Worm (Caenorhabditis elegans) whole organism, late embryonic: ENCODE results near the gene cest-7.

ENCODE experiments used
- T23F11.4 ChIP-seq: fragments of 200-800 bp; sonication (Bioruptor generic); optimal IDR thresholded peaks from 2 replicates; lab custom pipeline; 2018; ENCODE audit warnings: mild to moderate bottlenecking, missing genetic modification characterization, missing compliant biosample characterization
- Y22D7AL.16 ChIP-seq: sonication (generic microtip); optimal IDR thresholded peaks from 2 replicates; lab custom pipeline; 2016; ENCODE audit warnings: missing genetic modification characterization, missing compliant biosample characterization
- ahr-1 ChIP-seq: sonication (generic microtip); optimal IDR thresholded peaks from 2 replicates; lab custom pipeline; 2016; ENCODE audit warnings: missing genetic modification characterization, missing compliant biosample characterization
- ceh-14 ChIP-seq: sonication (generic microtip); optimal IDR thresholded peaks from 2 replicates; lab custom pipeline; 2016; ENCODE audit warnings: missing genotype, missing genetic modification characterization, missing compliant biosample characterization
- ceh-19 ChIP-seq: fragments of 200-800 bp; sonication (Bioruptor generic); optimal IDR thresholded peaks from 2 replicates; lab custom pipeline; 2018; ENCODE audit warnings: mild to moderate bottlenecking, missing genetic modification characterization, missing compliant biosample characterization
- ceh-22 ChIP-seq: sonication (generic microtip); optimal IDR thresholded peaks from 2 replicates; lab custom pipeline; 2017; ENCODE audit warnings: missing biosample characterization, missing genetic modification characterization
- ceh-24 ChIP-seq: sonication (generic microtip); optimal IDR thresholded peaks from 2 replicates; lab custom pipeline; 2016; ENCODE audit warnings: mild to moderate bottlenecking, missing genetic modification characterization, missing compliant biosample characterization
- ceh-31 ChIP-seq: sonication (generic microtip); optimal IDR thresholded peaks from 2 replicates; lab custom pipeline; 2016; ENCODE audit warnings: missing genetic modification characterization, missing compliant biosample characterization
- ceh-34 ChIP-seq: sonication (generic microtip); optimal IDR thresholded peaks from 2 replicates; lab custom pipeline; 2016; ENCODE audit warnings: mild to moderate bottlenecking, missing genetic modification characterization, missing compliant biosample characterization
- ceh-45 ChIP-seq: fragments of 200-800 bp; sonication (Bioruptor generic); IDR thresholded peaks from 2 replicates; pipeline ENCODE4 v1.3.6; 2022; ENCODE audit warnings: missing genetic modification reagents, missing genetic modification characterization, missing compliant biosample characterization
- ceh-48 ChIP-seq: sonication (generic microtip); optimal IDR thresholded peaks from 2 replicates; lab custom pipeline; 2016; ENCODE audit warnings: missing genetic modification characterization, inconsistent platforms, missing compliant biosample characterization
- ceh-9 ChIP-seq: sonication (generic microtip); optimal IDR thresholded peaks from 2 replicates; lab custom pipeline; 2016; ENCODE audit warnings: mild to moderate bottlenecking, missing genetic modification characterization, inconsistent platforms, missing compliant biosample characterization
- dmd-4 ChIP-seq: sonication (generic microtip); optimal IDR thresholded peaks from 2 replicates; lab custom pipeline; 2016; ENCODE audit warnings: borderline replicate concordance, missing genetic modification characterization, missing compliant biosample characterization
- dve-1 ChIP-seq: sonication (generic microtip); optimal IDR thresholded peaks from 2 replicates; lab custom pipeline; 2017; ENCODE audit warnings: antibody characterized with exemption, mild to moderate bottlenecking, missing genetic modification characterization, missing compliant biosample characterization
- elt-4 ChIP-seq: sonication (generic microtip); optimal IDR thresholded peaks from 2 replicates; lab custom pipeline; 2016; ENCODE audit warnings: missing genetic modification characterization, missing compliant biosample characterization
- ets-4 ChIP-seq: sonication (generic microtip); optimal IDR thresholded peaks from 2 replicates; lab custom pipeline; 2016; ENCODE audit warnings: missing genetic modification characterization, missing compliant biosample characterization
- eyg-1 ChIP-seq: sonication (generic microtip); optimal IDR thresholded peaks from 2 replicates; lab custom pipeline; 2016; ENCODE audit warnings: missing genotype, missing genetic modification characterization, missing compliant biosample characterization
- fax-1 ChIP-seq: sonication (generic microtip); optimal IDR thresholded peaks from 2 replicates; lab custom pipeline; 2016; ENCODE audit warnings: missing genotype, missing genetic modification characterization, missing compliant biosample characterization
- fkh-10 ChIP-seq: fragments of 150-350 bp; optimal IDR thresholded peaks from 2 replicates; lab custom pipeline; 2014; ENCODE audit warnings: missing biosample characterization, missing genetic modification reagents, missing genetic modification characterization
- hlh-13 ChIP-seq: fragments of 200-800 bp; sonication (Bioruptor generic); optimal IDR thresholded peaks from 2 replicates; lab custom pipeline; 2018; ENCODE audit warnings: mild to moderate bottlenecking, missing genetic modification characterization, missing compliant biosample characterization
- hlh-15 ChIP-seq: sonication (generic microtip); optimal IDR thresholded peaks from 2 replicates; lab custom pipeline; 2016; ENCODE audit warnings: missing genetic modification characterization, missing compliant biosample characterization
- hlh-30 ChIP-seq: sonication (generic microtip); optimal IDR thresholded peaks from 2 replicates; lab custom pipeline; 2017; ENCODE audit warnings: antibody characterized with exemption, missing genetic modification characterization, missing compliant biosample characterization; ENCODE audit not compliant: insufficient read depth
- hlh-6 ChIP-seq: sonication (generic microtip); optimal IDR thresholded peaks from 2 replicates; lab custom pipeline; 2016; ENCODE audit warnings: missing genotype, missing genetic modification characterization, missing compliant biosample characterization
- lim-6 ChIP-seq: sonication (generic microtip); optimal IDR thresholded peaks from 2 replicates; lab custom pipeline; 2016; ENCODE audit warnings: missing genetic modification characterization, missing compliant biosample characterization
- lin-11 ChIP-seq: fragments of 200-800 bp; sonication (Bioruptor generic); optimal IDR thresholded peaks from 2 replicates; lab custom pipeline; 2018; ENCODE audit warnings: mild to moderate bottlenecking, missing genetic modification characterization, missing compliant biosample characterization
- madf-2 ChIP-seq: sonication (generic microtip); optimal IDR thresholded peaks from 2 replicates; lab custom pipeline; 2017; ENCODE audit warnings: missing genetic modification characterization, missing compliant biosample characterization
- mec-3 ChIP-seq: sonication (generic microtip); optimal IDR thresholded peaks from 2 replicates; lab custom pipeline; 2016; ENCODE audit warnings: borderline replicate concordance, missing genetic modification characterization, missing compliant biosample characterization
- nhr-232 ChIP-seq: sonication (generic microtip); optimal IDR thresholded peaks from 2 replicates; lab custom pipeline; 2016; ENCODE audit warnings: missing genetic modification characterization, missing compliant biosample characterization
- npax-4 ChIP-seq: sonication (generic microtip); optimal IDR thresholded peaks from 2 replicates; lab custom pipeline; 2016; ENCODE audit warnings: missing genetic modification characterization, missing compliant biosample characterization
- odd-2 ChIP-seq: sonication (generic microtip); optimal IDR thresholded peaks from 2 replicates; lab custom pipeline; 2017; ENCODE audit warnings: antibody characterized with exemption, mild to moderate bottlenecking, missing genetic modification characterization, missing compliant biosample characterization
- pag-3 ChIP-seq: sonication (generic microtip); optimal IDR thresholded peaks from 2 replicates; lab custom pipeline; 2016; ENCODE audit warnings: missing compliant biosample characterization, missing genetic modification characterization, borderline replicate concordance
- pax-1 ChIP-seq: fragments of 150-350 bp; optimal IDR thresholded peaks from 2 replicates; lab custom pipeline; 2014; ENCODE audit warnings: missing biosample characterization, missing genetic modification characterization
- pha-4 ChIP-seq: fragments of 150-350 bp; optimal IDR thresholded peaks from 2 replicates; lab custom pipeline; 2018; ENCODE audit warnings: missing biosample characterization, missing genetic modification reagents, missing genetic modification characterization
- pros-1 ChIP-seq: fragments of 150-350 bp; optimal IDR thresholded peaks from 2 replicates; lab custom pipeline; 2014; ENCODE audit warnings: missing biosample characterization, missing genetic modification reagents, missing genetic modification characterization
- sdc-2 ChIP-seq: sonication (generic microtip); optimal IDR thresholded peaks from 2 replicates; lab custom pipeline; 2016; ENCODE audit warnings: missing genotype, missing genetic modification characterization, missing compliant biosample characterization
- sox-4 ChIP-seq: sonication (generic microtip); optimal IDR thresholded peaks from 2 replicates; lab custom pipeline; 2017; ENCODE audit warnings: mild to moderate bottlenecking, missing genetic modification characterization, inconsistent platforms, missing compliant biosample characterization
- syd-9 ChIP-seq: sonication (generic microtip); optimal IDR thresholded peaks from 2 replicates; lab custom pipeline; 2016; ENCODE audit warnings: mild to moderate bottlenecking, missing genetic modification characterization, moderate library complexity, missing compliant biosample characterization
- tbx-2 ChIP-seq: sonication (generic microtip); optimal IDR thresholded peaks from 2 replicates; lab custom pipeline; 2016; ENCODE audit warnings: missing genetic modification characterization, missing compliant biosample characterization
- tbx-7 ChIP-seq: sonication (generic microtip); optimal IDR thresholded peaks from 2 replicates; lab custom pipeline; 2016; ENCODE audit warnings: missing genotype, missing genetic modification characterization, missing compliant biosample characterization
- ttx-3 ChIP-seq: sonication (generic microtip); optimal IDR thresholded peaks from 2 replicates; lab custom pipeline; 2016; ENCODE audit warnings: missing genetic modification reagents, missing genetic modification characterization, missing compliant biosample characterization
- unc-3 ChIP-seq, 2 experiments: fragments of 200-800 bp in 1 of 2; sonication (Bioruptor generic) in 1 of 2; sonication (generic microtip) in 1 of 2; conservative IDR thresholded peaks in 1 of 2; optimal IDR thresholded peaks in 1 of 2; 2 replicates each; pipeline versions ENCODE4 v1.3.6 to Lab custom; 2016 to 2022; ENCODE audit warnings: missing compliant biosample characterization in 2 of 2, missing genetic modification characterization in 2 of 2, missing genetic modification reagents in 1 of 2
- unc-42 ChIP-seq: sonication (generic microtip); optimal IDR thresholded peaks from 2 replicates; lab custom pipeline; 2016; ENCODE audit warnings: missing genotype, missing genetic modification characterization, missing compliant biosample characterization
- unc-55 ChIP-seq: sonication (generic microtip); optimal IDR thresholded peaks from 2 replicates; lab custom pipeline; 2017; ENCODE audit warnings: missing biosample characterization, missing genetic modification reagents, missing genetic modification characterization
- unc-86 ChIP-seq: sonication (generic microtip); optimal IDR thresholded peaks from 2 replicates; lab custom pipeline; 2016; ENCODE audit warnings: missing genetic modification characterization, missing compliant biosample characterization
- zip-5 ChIP-seq: sonication (generic microtip); optimal IDR thresholded peaks from 2 replicates; lab custom pipeline; 2016; ENCODE audit warnings: missing genetic modification characterization, missing compliant biosample characterization
- ztf-16 ChIP-seq: sonication (generic microtip); optimal IDR thresholded peaks from 2 replicates; lab custom pipeline; 2017; ENCODE audit warnings: missing genetic modification characterization, missing compliant biosample characterization

The cest-7 gene

ce11 chrX:12201840-12202239 is 27.9 kb upstream of the cest-7 start:
- TF ChIP-seq tbx-7 (tag; lab: Kevin White, UChicago) = no peak
- no peak for TF ChIP-seq ceh-31 (tag; lab: Kevin White, UChicago)
- TF ChIP-seq ceh-45 (GFP tag; lab: Robert Waterston, UW) = no peak
- no peak for TF ChIP-seq ceh-48 (tag; lab: Kevin White, UChicago)
- no peak for TF ChIP-seq hlh-13 (GFP tag; lab: Kevin White, UChicago)
- TF ChIP-seq ceh-34 (tag; lab: Kevin White, UChicago) = no peak
- no peak for TF ChIP-seq lim-6 (tag; lab: Kevin White, UChicago)
- no peak for TF ChIP-seq syd-9 (tag; lab: Kevin White, UChicago)
- no peak for TF ChIP-seq ceh-22 (tag; lab: Kevin White, UChicago)
- TF ChIP-seq pros-1 (tag; lab: Kevin White, UChicago) = no peak
- TF ChIP-seq unc-42 (tag; lab: Kevin White, UChicago) = no peak
- no peak for TF ChIP-seq unc-86 (tag; lab: Kevin White, UChicago)
- no peak for TF ChIP-seq ets-4 (tag; lab: Kevin White, UChicago)
- no peak for TF ChIP-seq nhr-232
- no peak for TF ChIP-seq dve-1 (tag; lab: Kevin White, UChicago)
- TF ChIP-seq, all 69 proteins: peak for 0

- peak; percentile 26 for TF ChIP-seq unc-42 (tag; lab: Kevin White, UChicago)
- no peak for TF ChIP-seq syd-9 (tag; lab: Kevin White, UChicago)
- peak; percentile 79 for TF ChIP-seq hlh-30 (tag; lab: Kevin White, UChicago)
- peak; percentile 23 for TF ChIP-seq ceh-14 (tag; lab: Kevin White, UChicago)
Observed at ce11 chrX:12204334-12204733, 25.4 kb upstream of the cest-7 start.

- TF ChIP-seq ttx-3 (tag; lab: Kevin White, UChicago) (no peak), ceh-24 (tag; lab: Kevin White, UChicago) (no peak), zip-5 (tag; lab: Kevin White, UChicago) (no peak), hlh-6 (tag; lab: Kevin White, UChicago) (no peak), elt-4 (no peak), dmd-4 (tag; lab: Kevin White, UChicago) (no peak), ceh-34 (tag; lab: Kevin White, UChicago) (peak; percentile 49), pros-1 (tag; lab: Kevin White, UChicago) (no peak), lin-11 (tag; lab: Kevin White, UChicago) (no peak), madf-2 (tag; lab: Kevin White, UChicago) (peak; percentile 94), ceh-19 (GFP tag; lab: Kevin White, UChicago) (no peak), npax-4 (no peak), ceh-9 (tag; lab: Kevin White, UChicago) (no peak), dve-1 (tag; lab: Kevin White, UChicago) (no peak), ahr-1 (tag; lab: Kevin White, UChicago) (no peak), T23F11.4 (GFP tag; lab: Kevin White, UChicago) (no peak), eyg-1 (no peak), unc-3 (GFP tag; conservative IDR thresholded peaks at IDR 0.05; lab: Robert Waterston, UW) (0 out of 2 replicates have a peak, but pooled peaks have one; percentile 26), unc-3 (tag; optimal IDR thresholded peaks at IDR 0.05; lab: Kevin White, UChicago) (no peak), hlh-15 (tag; lab: Kevin White, UChicago) (no peak), odd-2 (tag; lab: Kevin White, UChicago) (no peak), unc-42 (tag; lab: Kevin White, UChicago) (peak; percentile 54), unc-55 (no peak), pha-4 (tag; lab: Kevin White, UChicago) (no peak), tbx-7 (tag; lab: Kevin White, UChicago) (no peak), ztf-16 (no peak), ceh-14 (tag; lab: Kevin White, UChicago) (peak; percentile 40), syd-9 (tag; lab: Kevin White, UChicago) (no peak), Y22D7AL.16 (tag; lab: Kevin White, UChicago) (no peak), pag-3 (tag; lab: Kevin White, UChicago) (no peak), fkh-10 (GFP tag; lab: Kevin White, UChicago) (no peak), ceh-48 (tag; lab: Kevin White, UChicago) (no peak), tbx-2 (peak; percentile 64), sdc-2 (tag; lab: Kevin White, UChicago) (peak; percentile 29), sox-4 (tag; lab: Kevin White, UChicago) (peak; percentile 11), fax-1 (tag; lab: Kevin White, UChicago) (no peak), mec-3 (tag; lab: Kevin White, UChicago) (peak; percentile 5), pax-1 (tag; lab: Kevin White, UChicago) (no peak)
Observed at ce11 chrX:12205478-12206059, 24.2 kb upstream of the cest-7 start.
